Fruit fly (Drosophila melanogaster): ENCODE measurements around the gene CG43127.

dm6 chr3L:10654439-10654838 lies 29.0 kb upstream of the CG43127 start:
- TF ChIP-seq acj6 (GFP tag; optimal IDR thresholded peaks at IDR 0.05) (no peak), lz (GFP tag; optimal IDR thresholded peaks at IDR 0.05) (no peak)

All from whole organism, prepupa.